Worm (Caenorhabditis elegans): ENCODE results near the gene K07F5.8.

K07F5.8 gene

ce11 chrIV:9872210-9872609 is 22.7 kb upstream of the K07F5.8 start:
- TF ChIP-seq lsy-2 (tag; optimal IDR thresholded peaks at IDR 0.05), result no peak
- no peak for TF ChIP-seq blmp-1 (tag; optimal IDR thresholded peaks at IDR 0.05; ENCODE audit: insufficient read depth)
- no peak for TF ChIP-seq alr-1 (tag; optimal IDR thresholded peaks at IDR 0.05)
- TF ChIP-seq nhr-25 (tag; optimal IDR thresholded peaks at IDR 0.05), result peak; percentile 53
- TF ChIP-seq lin-39 (tag; optimal IDR thresholded peaks at IDR 0.05), result no peak
- TF ChIP-seq sma-9 (GFP tag; optimal IDR thresholded peaks at IDR 0.05), result peak; percentile 9
- TF ChIP-seq sma-9 (tag; optimal IDR thresholded peaks at IDR 0.05), result no peak
- no peak for TF ChIP-seq elt-1 (tag; optimal IDR thresholded peaks at IDR 0.05)
- no peak for TF ChIP-seq nhr-129 (tag; optimal IDR thresholded peaks at IDR 0.05)

ce11 chrIV:9869344-9869743 is 19.8 kb upstream of the K07F5.8 start:
- TF ChIP-seq mab-5 (tag; optimal IDR thresholded peaks at IDR 0.05) (no peak), nhr-6 (tag; optimal IDR thresholded peaks at IDR 0.05) (no peak), unc-62 (GFP tag; optimal IDR thresholded peaks at IDR 0.05) (no peak), fos-1 (tag; optimal IDR thresholded peaks at IDR 0.05) (no peak), dmd-4 (tag; optimal IDR thresholded peaks at IDR 0.05) (no peak), unc-55 (GFP tag; optimal IDR thresholded peaks at IDR 0.05) (no peak), R02D3.7 (tag; optimal IDR thresholded peaks at IDR 0.05) (no peak), ama-1 (optimal IDR thresholded peaks at IDR 0.05) (no peak), egl-27 (tag; optimal IDR thresholded peaks at IDR 0.05) (no peak), sma-9 (GFP tag; optimal IDR thresholded peaks at IDR 0.05) (no peak), sma-9 (tag; optimal IDR thresholded peaks at IDR 0.05) (no peak), mdl-1 (tag; optimal IDR thresholded peaks at IDR 0.05) (no peak), nhr-11 (tag; optimal IDR thresholded peaks at IDR 0.05) (no peak)

- no peak for TF ChIP-seq unc-62 (GFP tag; optimal IDR thresholded peaks at IDR 0.05)
- TF ChIP-seq aly-2 (tag; optimal IDR thresholded peaks at IDR 0.05), result no peak
- TF ChIP-seq nhr-21 (tag; optimal IDR thresholded peaks at IDR 0.05), result peak; percentile 99
- no peak for TF ChIP-seq ztf-11 (tag; optimal IDR thresholded peaks at IDR 0.05)
- TF ChIP-seq nhr-12 (tag; optimal IDR thresholded peaks at IDR 0.05), result no peak
- TF ChIP-seq crh-2 (tag; optimal IDR thresholded peaks at IDR 0.05), result peak; percentile 49
- TF ChIP-seq lsy-2 (tag; optimal IDR thresholded peaks at IDR 0.05), result peak in 1 of 2 experiments; percentile 68
- TF ChIP-seq elt-1 (tag; optimal IDR thresholded peaks at IDR 0.05), result no peak
- no peak for TF ChIP-seq alr-1 (tag; optimal IDR thresholded peaks at IDR 0.05)
- TF ChIP-seq zag-1 (tag; optimal IDR thresholded peaks at IDR 0.05), result no peak
- TF ChIP-seq ama-1 (optimal IDR thresholded peaks at IDR 0.05), result no peak
- TF ChIP-seq egl-27 (tag; optimal IDR thresholded peaks at IDR 0.05), result peak; percentile 48
- TF ChIP-seq nhr-129 (tag; optimal IDR thresholded peaks at IDR 0.05), result peak; percentile 63
- TF ChIP-seq ztf-1 (GFP tag; conservative IDR thresholded peaks at IDR 0.05), result no peak
- no peak for TF ChIP-seq nhr-237 (tag; optimal IDR thresholded peaks at IDR 0.05)
- TF ChIP-seq nhr-25 (tag; optimal IDR thresholded peaks at IDR 0.05), result peak; percentile 97
- peak; percentile 42 for TF ChIP-seq fos-1 (tag; optimal IDR thresholded peaks at IDR 0.05)
- TF ChIP-seq gmeb-1 (tag; optimal IDR thresholded peaks at IDR 0.05), result peak; percentile 59
- TF ChIP-seq unc-55 (GFP tag; optimal IDR thresholded peaks at IDR 0.05), result no peak
- TF ChIP-seq blmp-1 (tag; optimal IDR thresholded peaks at IDR 0.05; ENCODE audit: insufficient read depth), result peak; percentile 91
- peak; percentile 52 for TF ChIP-seq nhr-6 (tag; optimal IDR thresholded peaks at IDR 0.05)
- peak; percentile 18 for TF ChIP-seq ztf-4 (tag; optimal IDR thresholded peaks at IDR 0.05)
- no peak for TF ChIP-seq snpc-4 (tag; optimal IDR thresholded peaks at IDR 0.05)
- TF ChIP-seq Y55F3AM.14 (GFP tag; optimal IDR thresholded peaks at IDR 0.05), result no peak
- no peak for TF ChIP-seq elt-3 (tag; optimal IDR thresholded peaks at IDR 0.05)
- no peak for TF ChIP-seq ZK546.5 (tag; optimal IDR thresholded peaks at IDR 0.05)
- peak; percentile 33 for TF ChIP-seq F13H6.1 (tag; optimal IDR thresholded peaks at IDR 0.05)
- TF ChIP-seq sma-9 (GFP tag; optimal IDR thresholded peaks at IDR 0.05), result peak; percentile 98
- TF ChIP-seq sma-9 (tag; optimal IDR thresholded peaks at IDR 0.05), result no peak
- no peak for TF ChIP-seq peb-1 (tag; optimal IDR thresholded peaks at IDR 0.05)
- TF ChIP-seq dmd-4 (tag; optimal IDR thresholded peaks at IDR 0.05), result no peak
- no peak for TF ChIP-seq nhr-10 (tag; optimal IDR thresholded peaks at IDR 0.05)
- TF ChIP-seq mdl-1 (tag; optimal IDR thresholded peaks at IDR 0.05), result peak in 1 of 2 experiments; percentile 77
- no peak for TF ChIP-seq unc-39 (tag; optimal IDR thresholded peaks at IDR 0.05)
- peak; percentile 96 for TF ChIP-seq sma-3 (GFP tag; optimal IDR thresholded peaks at IDR 0.05)
Measured at ce11 chrIV:9867915-9868314, 18.4 kb upstream of the K07F5.8 start.

- no peak for TF ChIP-seq alr-1 (tag; optimal IDR thresholded peaks at IDR 0.05)
- no peak for TF ChIP-seq peb-1 (tag; optimal IDR thresholded peaks at IDR 0.05)
- no peak for TF ChIP-seq aly-2 (tag; optimal IDR thresholded peaks at IDR 0.05)
- TF ChIP-seq ztf-11 (tag; optimal IDR thresholded peaks at IDR 0.05), result no peak
- no peak for TF ChIP-seq ceh-82 (tag; optimal IDR thresholded peaks at IDR 0.05)
- TF ChIP-seq unc-39 (tag; optimal IDR thresholded peaks at IDR 0.05), result no peak
- TF ChIP-seq mdl-1 (tag; optimal IDR thresholded peaks at IDR 0.05), result no peak
- no peak for TF ChIP-seq unc-62 (GFP tag; optimal IDR thresholded peaks at IDR 0.05)
- TF ChIP-seq ztf-1 (GFP tag; conservative IDR thresholded peaks at IDR 0.05), result no peak
- no peak for TF ChIP-seq sma-9 (GFP tag; optimal IDR thresholded peaks at IDR 0.05)
- TF ChIP-seq sma-9 (tag; optimal IDR thresholded peaks at IDR 0.05), result no peak
- TF ChIP-seq ZK546.5 (tag; optimal IDR thresholded peaks at IDR 0.05), result no peak
Measured at ce11 chrIV:9866865-9867264, 17.3 kb upstream of the K07F5.8 start.
